Worm (Caenorhabditis elegans) whole organism, L3 larva: ENCODE measurements around the gene Y37D8A.29.

Experiments
- R02D3.7 ChIP-seq: fragments of 150-350 bp; optimal IDR thresholded peaks from 2 replicates; lab custom pipeline; 2014; ENCODE audit warnings: missing biosample characterization, missing genetic modification characterization
- ZK546.5 ChIP-seq: sonication (generic microtip); optimal IDR thresholded peaks from 2 replicates; lab custom pipeline; 2017; ENCODE audit warnings: missing biosample characterization, missing genetic modification characterization
- aly-2 ChIP-seq: fragments of 150-350 bp; optimal IDR thresholded peaks from 2 replicates; lab custom pipeline; 2014; ENCODE audit warnings: missing biosample characterization, missing genetic modification characterization
- ama-1 ChIP-seq: fragments of 150-350 bp; optimal IDR thresholded peaks from 2 replicates; lab custom pipeline; 2018
- ceh-16 ChIP-seq: sonication (generic microtip); optimal IDR thresholded peaks from 2 replicates; lab custom pipeline; 2017; ENCODE audit warnings: missing biosample characterization, missing genetic modification characterization
- ceh-28 ChIP-seq: fragments of 150-350 bp; optimal IDR thresholded peaks from 2 replicates; lab custom pipeline; 2014; ENCODE audit warnings: missing biosample characterization, missing genetic modification reagents, missing genetic modification characterization
- ceh-82 ChIP-seq: fragments of 150-350 bp; optimal IDR thresholded peaks from 2 replicates; lab custom pipeline; 2014; ENCODE audit warnings: missing biosample characterization, missing genetic modification characterization
- ceh-9 ChIP-seq: sonication (generic microtip); optimal IDR thresholded peaks from 2 replicates; lab custom pipeline; 2018; ENCODE audit warnings: missing biosample characterization, missing genetic modification characterization
- daf-12 ChIP-seq: fragments of 150-350 bp; optimal IDR thresholded peaks from 2 replicates; lab custom pipeline; 2014; ENCODE audit warnings: missing biosample characterization, missing genetic modification reagents, missing genetic modification characterization
- egl-27 ChIP-seq: sonication (generic microtip); optimal IDR thresholded peaks from 4 replicates; lab custom pipeline; 2017; ENCODE audit warnings: missing biosample characterization, missing genetic modification reagents, missing genetic modification characterization
- egl-5 ChIP-seq: fragments of 150-350 bp; optimal IDR thresholded peaks from 2 replicates; lab custom pipeline; 2017; ENCODE audit warnings: missing biosample characterization, missing genetic modification reagents, missing genetic modification characterization, inconsistent platforms
- elt-1 ChIP-seq: fragments of 150-350 bp; optimal IDR thresholded peaks from 2 replicates; lab custom pipeline; 2014; ENCODE audit warnings: missing biosample characterization, missing genetic modification characterization
- elt-2 ChIP-seq: sonication (generic microtip); optimal IDR thresholded peaks from 2 replicates; lab custom pipeline; 2016; ENCODE audit warnings: missing genetic modification reagents, mild to moderate bottlenecking, missing genetic modification characterization, missing compliant biosample characterization
- elt-3 ChIP-seq, 3 experiments: fragments of 150-350 bp in 1 of 3; sonication (generic microtip) in 2 of 3; optimal IDR thresholded peaks; 2 replicates in 2 of 3; 4 replicates in 1 of 3; lab custom pipeline; 2014 to 2017; ENCODE audit warnings: missing biosample characterization in 3 of 3, missing genetic modification characterization in 3 of 3
- fkh-10 ChIP-seq: sonication (generic microtip); optimal IDR thresholded peaks from 2 replicates; lab custom pipeline; 2017; ENCODE audit warnings: missing biosample characterization, missing genetic modification reagents, missing genetic modification characterization
- fkh-2 ChIP-seq: fragments of 150-350 bp; optimal IDR thresholded peaks from 2 replicates; lab custom pipeline; 2014; ENCODE audit warnings: missing biosample characterization, missing genetic modification reagents, missing genetic modification characterization
- fos-1 ChIP-seq: fragments of 150-350 bp; optimal IDR thresholded peaks from 2 replicates; lab custom pipeline; 2014; ENCODE audit warnings: missing biosample characterization, missing genetic modification characterization
- hmg-11 ChIP-seq: sonication (generic microtip); optimal IDR thresholded peaks from 2 replicates; lab custom pipeline; 2016; ENCODE audit warnings: missing genetic modification characterization, missing compliant biosample characterization
- jun-1 ChIP-seq: fragments of 150-350 bp; optimal IDR thresholded peaks from 2 replicates; lab custom pipeline; 2014; ENCODE audit warnings: missing biosample characterization, missing genetic modification reagents, missing genetic modification characterization
- lin-15B ChIP-seq: fragments of 150-350 bp; optimal IDR thresholded peaks from 2 replicates; lab custom pipeline; 2014; ENCODE audit warnings: missing biosample characterization, missing genetic modification characterization
- lin-39 ChIP-seq: fragments of 150-350 bp; optimal IDR thresholded peaks from 2 replicates; lab custom pipeline; 2018; ENCODE audit warnings: missing biosample characterization, missing genetic modification reagents, missing genetic modification characterization
- lsy-12 ChIP-seq: sonication (generic microtip); optimal IDR thresholded peaks from 2 replicates; lab custom pipeline; 2016; ENCODE audit warnings: mild to moderate bottlenecking, missing genetic modification characterization, missing compliant biosample characterization
- mdl-1 ChIP-seq: fragments of 150-350 bp; optimal IDR thresholded peaks from 2 replicates; lab custom pipeline; 2014; ENCODE audit warnings: missing biosample characterization, missing genetic modification characterization
- mml-1 ChIP-seq: fragments of 150-350 bp; sonication (generic microtip); optimal IDR thresholded peaks from 3 replicates; lab custom pipeline; 2014; ENCODE audit warnings: missing biosample characterization, missing genetic modification characterization
- nfya-1 ChIP-seq: sonication (generic microtip); optimal IDR thresholded peaks from 2 replicates; lab custom pipeline; 2017; ENCODE audit warnings: missing genetic modification characterization, mild to moderate bottlenecking, missing compliant biosample characterization, antibody characterized with exemption, moderate library complexity; ENCODE audit not compliant: insufficient read depth
- nhr-11 ChIP-seq: fragments of 150-350 bp; optimal IDR thresholded peaks from 2 replicates; lab custom pipeline; 2014; ENCODE audit warnings: missing biosample characterization, missing genetic modification characterization
- nhr-12 ChIP-seq: fragments of 150-350 bp; optimal IDR thresholded peaks from 2 replicates; lab custom pipeline; 2014; ENCODE audit warnings: missing biosample characterization, missing genetic modification characterization
- nhr-23 ChIP-seq: fragments of 150-350 bp; optimal IDR thresholded peaks from 2 replicates; lab custom pipeline; 2014; ENCODE audit warnings: missing biosample characterization, missing genetic modification reagents, missing genetic modification characterization
- nhr-237 ChIP-seq: fragments of 150-350 bp; optimal IDR thresholded peaks from 2 replicates; lab custom pipeline; 2014; ENCODE audit warnings: missing biosample characterization, missing genetic modification characterization
- nhr-25 ChIP-seq: sonication (generic microtip); optimal IDR thresholded peaks from 2 replicates; lab custom pipeline; 2017; ENCODE audit warnings: missing biosample characterization, missing genetic modification characterization
- nhr-28 ChIP-seq: fragments of 150-350 bp; optimal IDR thresholded peaks from 2 replicates; lab custom pipeline; 2014; ENCODE audit warnings: missing biosample characterization, missing genetic modification characterization
- nhr-43 ChIP-seq: sonication (generic microtip); optimal IDR thresholded peaks from 2 replicates; lab custom pipeline; 2016; ENCODE audit warnings: mild to moderate bottlenecking, missing genetic modification characterization, missing compliant biosample characterization; ENCODE audit not compliant: poor library complexity, severe bottlenecking
- nhr-67 ChIP-seq: fragments of 150-350 bp; optimal IDR thresholded peaks from 2 replicates; lab custom pipeline; 2014; ENCODE audit warnings: missing biosample characterization, missing genetic modification characterization
- nhr-76 ChIP-seq: fragments of 150-350 bp; sonication (generic microtip); optimal IDR thresholded peaks from 5 replicates; lab custom pipeline; 2014; ENCODE audit warnings: missing biosample characterization, missing genetic modification characterization
- nhr-77 ChIP-seq: fragments of 150-350 bp; optimal IDR thresholded peaks from 2 replicates; lab custom pipeline; 2014; ENCODE audit warnings: missing biosample characterization, missing genetic modification characterization
- sea-2 ChIP-seq: fragments of 150-350 bp; sonication (generic microtip); optimal IDR thresholded peaks from 4 replicates; lab custom pipeline; 2014; ENCODE audit warnings: missing biosample characterization, missing genetic modification reagents, missing genetic modification characterization
- skn-1 ChIP-seq: fragments of 150-350 bp; optimal IDR thresholded peaks from 2 replicates; lab custom pipeline; 2014; ENCODE audit warnings: missing biosample characterization, missing genetic modification characterization
- snpc-4 ChIP-seq: fragments of 150-350 bp; optimal IDR thresholded peaks from 2 replicates; lab custom pipeline; 2014; ENCODE audit warnings: missing biosample characterization, missing genetic modification characterization
- tbx-2 ChIP-seq: sonication (generic microtip); optimal IDR thresholded peaks from 2 replicates; lab custom pipeline; 2016; ENCODE audit warnings: mild to moderate bottlenecking, missing genetic modification characterization, missing compliant biosample characterization
- unc-39 ChIP-seq: sonication (generic microtip); optimal IDR thresholded peaks from 4 replicates; lab custom pipeline; 2017; ENCODE audit warnings: missing biosample characterization, missing genetic modification characterization
- unc-62 ChIP-seq: fragments of 150-350 bp; sonication (generic microtip); optimal IDR thresholded peaks from 4 replicates; lab custom pipeline; 2014; ENCODE audit warnings: missing biosample characterization, missing genetic modification reagents, missing genetic modification characterization
- zag-1 ChIP-seq: fragments of 150-350 bp; optimal IDR thresholded peaks from 2 replicates; lab custom pipeline; 2014; ENCODE audit warnings: missing biosample characterization, missing genetic modification characterization
- ztf-11 ChIP-seq: fragments of 150-350 bp; optimal IDR thresholded peaks from 2 replicates; lab custom pipeline; 2014; ENCODE audit warnings: missing biosample characterization, missing genetic modification characterization
- ztf-4 ChIP-seq: fragments of 150-350 bp; optimal IDR thresholded peaks from 2 replicates; lab custom pipeline; 2014; ENCODE audit warnings: missing biosample characterization, missing genetic modification characterization

The Y37D8A.29 gene

DNA sequence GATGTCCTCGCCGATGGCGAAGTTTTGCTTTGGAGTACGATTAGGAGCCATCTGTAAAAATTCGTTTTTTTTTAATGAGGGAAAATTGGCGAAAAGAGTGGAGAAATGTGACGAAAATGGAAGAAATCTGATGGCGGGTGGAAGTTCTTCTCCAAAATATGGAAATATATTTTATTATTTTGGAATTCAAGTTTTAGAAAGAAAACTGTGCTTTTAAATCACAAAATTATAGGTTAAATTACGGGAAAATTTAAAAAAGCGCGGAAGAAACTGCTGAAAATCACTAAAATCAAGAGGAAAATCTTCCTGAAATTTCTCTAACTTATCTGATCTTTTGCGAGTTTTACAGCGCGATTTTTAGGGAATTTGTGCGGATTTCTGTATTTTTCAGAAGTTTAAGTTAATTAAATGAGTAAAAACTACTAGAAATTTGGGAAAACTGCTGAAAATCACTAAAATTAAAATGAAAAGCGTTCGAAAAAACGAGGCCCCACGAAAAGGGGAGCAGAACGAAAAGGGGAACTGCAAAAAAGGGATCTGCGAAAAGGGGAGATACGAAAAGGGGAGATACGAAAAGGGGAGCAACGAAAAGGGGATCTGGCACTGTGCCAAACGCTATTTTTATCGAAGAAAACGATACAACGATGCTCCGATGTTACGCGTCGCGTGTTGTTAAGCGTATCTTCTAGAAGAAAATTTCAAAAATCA, 13.8 kb downstream of the Y37D8A.29 start, which contains the start of the genes cec-7 and enu-3.5:
Gene cec-7, minus strand, starts transcription at position 51 of the 708 bp plus-strand sequence.
Gene enu-3.5, plus strand, starts transcription at position 670 of the 708 bp plus-strand sequence.
- TF ChIP-seq elt-1 (no peak), elt-2 (tag; lab: Kevin White, UChicago) (no peak), egl-27 (tag; lab: Kevin White, UChicago) (no peak), nhr-76 (tag; lab: Kevin White, UChicago) (no peak), mml-1 (tag; lab: Kevin White, UChicago) (no peak), ceh-28 (tag; lab: Kevin White, UChicago) (no peak), ceh-82 (no peak)

ce11 chrIII:12875653-12876052, 15.8 kb downstream of the Y37D8A.29 start:
- TF ChIP-seq nhr-77 (tag; lab: Kevin White, UChicago), result no peak
- no peak for TF ChIP-seq ztf-4 (tag; lab: Kevin White, UChicago)
- no peak for TF ChIP-seq nhr-12 (tag; lab: Kevin White, UChicago)
- TF ChIP-seq elt-3 (tag; optimal IDR thresholded peaks at IDR 0.05; lab: Kevin White, UChicago), result no peak
- TF ChIP-seq elt-2 (tag; lab: Kevin White, UChicago), result no peak
- TF ChIP-seq daf-12 (tag; lab: Kevin White, UChicago), result no peak
- no peak for TF ChIP-seq nhr-76 (tag; lab: Kevin White, UChicago)
- TF ChIP-seq unc-39 (tag; lab: Kevin White, UChicago), result no peak
- TF ChIP-seq mdl-1 (tag; lab: Kevin White, UChicago), result no peak
- no peak for TF ChIP-seq lin-39 (tag; lab: Kevin White, UChicago)
- TF ChIP-seq nhr-237 (tag; lab: Kevin White, UChicago), result no peak
- no peak for TF ChIP-seq elt-1
- TF ChIP-seq nhr-23 (tag; lab: Kevin White, UChicago), result no peak
- TF ChIP-seq nhr-67 (tag; lab: Kevin White, UChicago), result no peak
- TF ChIP-seq egl-27 (tag; lab: Kevin White, UChicago), result no peak
- no peak for TF ChIP-seq nhr-11 (tag; lab: Kevin White, UChicago)

DNA sequence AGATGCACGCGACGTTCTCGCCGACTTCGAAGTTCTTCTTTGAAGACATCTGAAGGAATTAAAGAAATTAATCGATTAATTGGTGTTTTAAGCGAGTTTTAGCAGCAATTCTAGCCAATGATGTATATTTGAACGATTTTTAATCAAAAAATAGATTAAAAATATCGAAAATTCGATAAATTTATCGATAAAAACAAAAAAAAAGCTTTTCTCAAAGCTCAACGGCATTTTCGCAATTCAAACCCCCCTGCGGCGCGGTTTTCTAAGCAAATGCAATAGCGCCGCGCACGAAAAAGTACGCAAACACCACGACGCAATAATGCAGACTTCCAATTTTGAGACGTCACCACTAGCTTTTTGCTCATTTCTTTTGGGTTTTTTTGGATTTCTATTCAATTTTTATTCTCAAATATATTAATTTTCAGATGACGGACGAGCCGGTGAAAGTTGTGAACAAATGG, 16.8 kb downstream of the Y37D8A.29 start, which contains the start of the genes mrg-1 and spcs-2:
Gene mrg-1, minus strand, starts transcription at position 51 of the 461 bp plus-strand sequence.
Gene spcs-2, plus strand, starts transcription at position 426 of the 461 bp plus-strand sequence.
- TF ChIP-seq ama-1 (lab: Kevin White, UChicago) (no peak), elt-2 (tag; lab: Kevin White, UChicago) (peak; percentile 55), egl-27 (tag; lab: Kevin White, UChicago) (peak; percentile 73), lin-39 (tag; lab: Kevin White, UChicago) (peak; percentile 88), ceh-28 (tag; lab: Kevin White, UChicago) (peak; percentile 93), lsy-12 (tag; lab: Kevin White, UChicago) (peak; percentile 77), mdl-1 (tag; lab: Kevin White, UChicago) (no peak), R02D3.7 (tag; lab: Kevin White, UChicago) (peak; percentile 83), ztf-11 (no peak), snpc-4 (peak; percentile 85), hmg-11 (tag; lab: Kevin White, UChicago) (peak; percentile 92), skn-1 (tag; lab: Kevin White, UChicago) (peak; percentile 70), nhr-28 (tag; lab: Kevin White, UChicago) (no peak), daf-12 (tag; lab: Kevin White, UChicago) (no peak), egl-5 (tag; lab: Kevin White, UChicago) (peak; percentile 52), ztf-4 (tag; lab: Kevin White, UChicago) (no peak), fos-1 (tag; lab: Kevin White, UChicago) (peak; percentile 39), nhr-43 (tag; lab: Kevin White, UChicago) (peak; percentile 93), ceh-9 (no peak), sea-2 (GFP tag; lab: Kevin White, UChicago) (peak; percentile 28), nhr-77 (tag; lab: Kevin White, UChicago) (peak; percentile 14), ZK546.5 (tag; lab: Kevin White, UChicago) (no peak), nhr-237 (tag; lab: Kevin White, UChicago) (no peak), nhr-25 (tag; lab: Kevin White, UChicago) (peak; percentile 85), aly-2 (tag; lab: Kevin White, UChicago) (no peak), unc-39 (tag; lab: Kevin White, UChicago) (no peak), nhr-11 (tag; lab: Kevin White, UChicago) (no peak), ceh-82 (peak; percentile 63), elt-1 (peak; percentile 40), jun-1 (peak; percentile 54), mml-1 (tag; lab: Kevin White, UChicago) (no peak), fkh-10 (GFP tag; lab: Kevin White, UChicago) (peak; percentile 21), ceh-16 (tag; lab: Kevin White, UChicago) (no peak), tbx-2 (peak; percentile 77), unc-62 (GFP tag; lab: Kevin White, UChicago) (no peak), nfya-1 (peak; percentile 88), lin-15B (peak; percentile 84), nhr-23 (tag; lab: Kevin White, UChicago) (peak; percentile 90), nhr-67 (tag; lab: Kevin White, UChicago) (peak; percentile 16), fkh-2 (tag; lab: Kevin White, UChicago) (no peak), elt-3 (tag; optimal IDR thresholded peaks at IDR 0.05; lab: Kevin White, UChicago) (no peak), zag-1 (peak; percentile 11), nhr-76 (tag; lab: Kevin White, UChicago) (no peak)
